Worm (Caenorhabditis elegans): ENCODE data around the gene nhx-9.

Gene nhx-9

DNA sequence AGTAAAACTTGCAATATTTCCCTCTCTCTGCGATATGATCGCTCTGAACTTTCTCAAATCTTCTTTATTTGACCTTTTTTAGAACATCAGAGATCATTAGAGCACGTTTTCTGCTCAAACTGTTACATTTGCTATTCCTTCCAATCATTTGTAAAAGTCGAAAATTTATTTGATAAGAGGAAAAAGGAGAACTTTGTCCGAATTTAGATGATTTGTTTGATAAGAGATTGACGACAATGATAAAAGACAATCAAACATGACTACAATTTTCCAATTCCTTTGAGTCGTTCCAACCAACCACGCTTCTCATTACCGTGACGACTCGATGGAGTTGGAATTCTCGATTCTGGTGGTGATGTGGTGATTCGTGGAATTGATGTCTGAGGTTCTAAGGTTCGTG lies 12.8 kb upstream of the nhx-9 start:
- TF ChIP-seq hlh-15 (tag; optimal IDR thresholded peaks at IDR 0.05), result no peak
- peak; percentile 20 for TF ChIP-seq elt-2 (tag; optimal IDR thresholded peaks at IDR 0.05)

DNA sequence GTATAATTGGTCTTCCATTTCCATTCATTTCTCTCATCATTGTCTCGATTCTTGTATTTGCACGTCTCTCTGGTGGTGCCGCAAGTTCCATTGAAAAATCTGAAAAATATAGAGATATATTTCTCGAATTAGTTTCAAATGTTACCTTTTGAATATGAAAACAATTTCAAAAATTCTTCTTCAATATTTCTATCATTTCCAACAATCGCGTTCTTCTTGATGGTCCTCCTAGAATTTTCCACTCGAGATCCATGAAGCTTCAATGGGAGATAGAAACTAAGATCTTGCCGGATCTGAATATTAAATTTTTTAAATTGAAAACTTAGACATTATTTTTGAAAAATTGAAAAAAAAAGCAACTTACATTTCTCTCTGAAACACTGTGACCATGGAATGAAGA lies 11.6 kb upstream of the nhx-9 start:
- TF ChIP-seq fkh-10 (GFP tag; optimal IDR thresholded peaks at IDR 0.05), result no peak
- no peak for TF ChIP-seq unc-3 (GFP tag; conservative IDR thresholded peaks at IDR 0.05)
- no peak for TF ChIP-seq unc-3 (tag; optimal IDR thresholded peaks at IDR 0.05)
- no peak for TF ChIP-seq ceh-9 (tag; optimal IDR thresholded peaks at IDR 0.05)
- TF ChIP-seq F13H6.1 (tag; optimal IDR thresholded peaks at IDR 0.05), result no peak
- no peak for TF ChIP-seq ceh-30 (tag; optimal IDR thresholded peaks at IDR 0.05)
- TF ChIP-seq syd-9 (tag; optimal IDR thresholded peaks at IDR 0.05), result no peak
- TF ChIP-seq ceh-2 (tag; optimal IDR thresholded peaks at IDR 0.05), result no peak

DNA sequence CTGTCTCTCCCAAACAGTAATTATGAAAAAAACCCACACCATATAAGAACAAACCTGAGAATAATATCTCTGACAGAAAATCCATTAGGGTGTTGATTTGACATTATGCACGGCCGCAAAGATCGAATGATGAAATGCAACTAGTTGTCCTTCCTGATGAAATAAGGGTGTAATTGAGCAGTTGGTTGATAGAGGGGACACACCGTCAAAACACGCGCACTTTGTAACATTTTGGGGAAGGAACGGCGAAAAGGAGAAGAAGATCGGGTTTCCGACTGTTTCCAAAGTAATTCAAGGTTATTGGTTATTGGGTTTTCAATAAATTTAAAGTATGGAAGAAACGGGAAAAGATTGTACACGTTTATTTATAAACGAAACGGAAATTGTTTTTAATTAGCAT lies 8.7 kb upstream of the nhx-9 start, which contains the start of gene ZK822.1:
ZK822.1 (minus strand) TSS at position 121 of the 400 bp plus-strand sequence.
- TF ChIP-seq ceh-34 (tag; optimal IDR thresholded peaks at IDR 0.05), result no peak
- TF ChIP-seq ahr-1 (tag; optimal IDR thresholded peaks at IDR 0.05), result no peak
- no peak for TF ChIP-seq nhr-232 (tag; optimal IDR thresholded peaks at IDR 0.05)
- no peak for TF ChIP-seq che-1 (tag; optimal IDR thresholded peaks at IDR 0.05)
- no peak for TF ChIP-seq ceh-2 (tag; optimal IDR thresholded peaks at IDR 0.05)
- no peak for TF ChIP-seq pqm-1 (tag; optimal IDR thresholded peaks at IDR 0.05)
- no peak for TF ChIP-seq C38D4.7 (GFP tag; optimal IDR thresholded peaks at IDR 0.05)
- TF ChIP-seq K02D7.2 (tag; optimal IDR thresholded peaks at IDR 0.05), result no peak
- no peak for TF ChIP-seq lim-6 (tag; optimal IDR thresholded peaks at IDR 0.05)
- no peak for TF ChIP-seq elt-4 (tag; optimal IDR thresholded peaks at IDR 0.05)
- no peak for TF ChIP-seq F13H6.1 (tag; optimal IDR thresholded peaks at IDR 0.05)
- no peak for TF ChIP-seq sox-2 (GFP tag; IDR thresholded peaks at IDR 0.05)
- TF ChIP-seq dve-1 (tag; optimal IDR thresholded peaks at IDR 0.05), result no peak
- TF ChIP-seq ceh-9 (tag; optimal IDR thresholded peaks at IDR 0.05), result no peak
- no peak for TF ChIP-seq gmeb-2 (tag; optimal IDR thresholded peaks at IDR 0.05)

DNA sequence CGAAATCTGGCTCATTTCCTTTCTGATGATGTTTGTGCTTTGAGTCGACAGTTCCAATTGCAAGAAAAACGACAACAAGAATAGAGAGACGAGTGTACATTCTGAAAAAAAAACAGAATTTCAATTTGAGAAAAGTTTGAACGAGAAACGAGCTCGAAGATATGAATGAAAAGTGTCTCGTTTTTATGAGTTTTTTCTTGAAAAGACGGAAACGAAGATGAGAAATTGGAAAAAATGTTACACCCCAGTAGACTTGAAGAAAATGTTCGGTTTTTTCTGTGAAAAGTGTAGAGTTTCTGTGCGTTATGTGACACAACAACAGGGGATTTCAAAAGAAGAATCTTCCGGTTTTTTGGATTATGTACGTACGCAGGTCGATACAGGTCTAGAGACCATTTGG lies 7.6 kb upstream of the nhx-9 start, which contains the start of gene srlf-31:
srlf-31 (minus strand) TSS at position 101 of the 400 bp plus-strand sequence.
- TF ChIP-seq fkh-6 (tag; optimal IDR thresholded peaks at IDR 0.05) (no peak), rnt-1 (tag; optimal IDR thresholded peaks at IDR 0.05) (no peak), ama-1 (optimal IDR thresholded peaks at IDR 0.05) (no peak), nfya-1 (tag; optimal IDR thresholded peaks at IDR 0.05) (no peak), ceh-2 (tag; optimal IDR thresholded peaks at IDR 0.05) (no peak), fkh-10 (GFP tag; optimal IDR thresholded peaks at IDR 0.05) (no peak), ceh-22 (tag; optimal IDR thresholded peaks at IDR 0.05) (no peak), ceh-6 (GFP tag; optimal IDR thresholded peaks at IDR 0.05) (no peak), odd-2 (tag; optimal IDR thresholded peaks at IDR 0.05) (no peak), tbx-7 (tag; optimal IDR thresholded peaks at IDR 0.05) (no peak), syd-9 (tag; optimal IDR thresholded peaks at IDR 0.05) (no peak), zip-5 (tag; optimal IDR thresholded peaks at IDR 0.05) (no peak), lin-11 (tag; optimal IDR thresholded peaks at IDR 0.05) (no peak), ceh-24 (tag; optimal IDR thresholded peaks at IDR 0.05) (no peak)

DNA sequence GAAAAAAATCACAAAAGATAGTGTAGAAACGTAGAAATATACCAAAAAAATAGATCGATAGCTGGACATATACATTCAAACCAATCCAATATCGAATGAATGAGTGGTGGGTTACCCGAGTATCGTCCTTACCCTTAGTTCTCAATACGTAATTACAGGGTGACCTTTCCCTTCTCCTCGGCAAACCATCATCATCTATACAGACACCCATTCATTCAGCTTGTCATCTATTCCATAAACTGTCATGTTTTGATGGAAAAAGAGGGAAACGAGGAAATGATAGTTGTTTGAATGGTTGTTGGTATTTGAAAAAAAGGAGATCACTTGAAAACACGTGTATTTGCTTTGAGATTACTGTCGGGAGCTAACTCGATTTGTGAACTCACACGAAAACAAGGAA lies 6.6 kb upstream of the nhx-9 start:
- TF ChIP-seq C08G9.2 (tag; optimal IDR thresholded peaks at IDR 0.05) (no peak), unc-55 (GFP tag; optimal IDR thresholded peaks at IDR 0.05) (peak; percentile 11)
